Worm (Caenorhabditis elegans) whole organism, L4 larva: ENCODE measurements around the gene pdi-2.

Experiments
- Y5F2A.4 ChIP-seq: fragments of 200-800 bp; sonication (Bioruptor generic); optimal IDR thresholded peaks from 2 replicates; lab custom pipeline; 2018; ENCODE audit warnings: mild to moderate bottlenecking, missing genetic modification characterization, missing compliant biosample characterization
- Y75B8A.6 ChIP-seq: fragments of 200-800 bp; sonication (Bioruptor generic); IDR thresholded peaks from 2 replicates; pipeline ENCODE4 v1.3.6; 2022; ENCODE audit warnings: missing genetic modification reagents, missing genetic modification characterization, missing compliant biosample characterization
- aha-1 ChIP-seq: fragments of 150-350 bp; peaks from one replicate; lab custom pipeline; 2014; ENCODE audit warnings: missing biosample characterization, missing genetic modification characterization
- ceh-20 ChIP-seq: fragments of 200-800 bp; sonication (Bioruptor generic); IDR thresholded peaks from 2 replicates; pipeline ENCODE4 v1.3.6; 2022; ENCODE audit warnings: missing genetic modification reagents, missing genetic modification characterization, missing compliant biosample characterization
- ctbp-1 ChIP-seq: fragments of 200-800 bp; sonication (Bioruptor generic); IDR thresholded peaks from 2 replicates; pipeline ENCODE4 v1.3.6; 2022; ENCODE audit warnings: missing genetic modification reagents, missing genetic modification characterization, missing compliant biosample characterization
- daf-16 ChIP-seq, 3 experiments: sonication (generic microtip); optimal IDR thresholded peaks; 2 replicates each; lab custom pipeline; 2016 to 2017; ENCODE audit warnings: missing genetic modification characterization in 3 of 3, missing genetic modification reagents in 3 of 3, mild to moderate bottlenecking in 2 of 3, missing compliant biosample characterization in 2 of 3, missing biosample characterization in 1 of 3, moderate library complexity in 1 of 3
- daf-19 ChIP-seq: fragments of 200-800 bp; sonication (Bioruptor generic); conservative IDR thresholded peaks from 2 replicates; pipeline ENCODE4 v1.3.6; 2022; ENCODE audit warnings: missing genetic modification characterization, missing compliant biosample characterization
- daf-8 ChIP-seq: fragments of 200-800 bp; sonication (Bioruptor generic); IDR thresholded peaks from 2 replicates; pipeline ENCODE4 v1.3.6; 2022; ENCODE audit warnings: missing genetic modification characterization, missing compliant biosample characterization
- dmd-6 ChIP-seq: fragments of 200-800 bp; sonication (Bioruptor generic); IDR thresholded peaks from 2 replicates; pipeline ENCODE4 v1.3.6; 2022; ENCODE audit warnings: missing genetic modification reagents, missing genetic modification characterization, missing compliant biosample characterization
- dmd-8 ChIP-seq: fragments of 200-800 bp; sonication (Bioruptor generic); IDR thresholded peaks from 2 replicates; pipeline ENCODE4 v1.3.6; 2022; ENCODE audit warnings: missing genetic modification characterization, missing compliant biosample characterization
- dve-1 ChIP-seq: sonication (generic microtip); optimal IDR thresholded peaks from 2 replicates; lab custom pipeline; 2017; ENCODE audit warnings: antibody characterized with exemption, mild to moderate bottlenecking, missing genetic modification characterization, missing compliant biosample characterization; ENCODE audit not compliant: insufficient read depth
- fkh-10 ChIP-seq: fragments of 150-350 bp; optimal IDR thresholded peaks from 2 replicates; lab custom pipeline; 2014; ENCODE audit warnings: missing biosample characterization, missing genetic modification reagents, missing genetic modification characterization
- hif-1 ChIP-seq, 2 experiments: sonication (generic microtip); optimal IDR thresholded peaks; 2 replicates each; lab custom pipeline; 2016 to 2017; ENCODE audit warnings: missing compliant biosample characterization in 2 of 2, missing genetic modification characterization in 2 of 2, missing genetic modification reagents in 2 of 2, missing genotype in 2 of 2, mild to moderate bottlenecking in 1 of 2
- hlh-11 ChIP-seq: fragments of 200-800 bp; sonication (Bioruptor generic); optimal IDR thresholded peaks from 2 replicates; lab custom pipeline; 2018; ENCODE audit warnings: mild to moderate bottlenecking, missing genetic modification characterization, missing compliant biosample characterization
- hlh-30 ChIP-seq: sonication (generic microtip); optimal IDR thresholded peaks from 2 replicates; lab custom pipeline; 2017; ENCODE audit warnings: antibody characterized with exemption, mild to moderate bottlenecking, missing genetic modification characterization, missing compliant biosample characterization; ENCODE audit not compliant: insufficient read depth
- lin-38 ChIP-seq: fragments of 200-800 bp; sonication (Bioruptor generic); IDR thresholded peaks from 2 replicates; pipeline ENCODE4 v1.3.6; 2022; ENCODE audit warnings: missing genetic modification reagents, missing genetic modification characterization, missing compliant biosample characterization
- lsy-2 ChIP-seq, 2 experiments: fragments of 150-350 bp in 1 of 2; sonication (generic microtip) in 1 of 2; optimal IDR thresholded peaks; 2 replicates each; lab custom pipeline; 2014 to 2017; ENCODE audit warnings: missing biosample characterization in 2 of 2, missing genetic modification characterization in 2 of 2
- mdl-1 ChIP-seq, 2 experiments: fragments of 150-350 bp in 1 of 2; sonication (generic microtip) in 1 of 2; optimal IDR thresholded peaks; 2 replicates each; lab custom pipeline; 2014 to 2017; ENCODE audit warnings: missing biosample characterization in 2 of 2, missing genetic modification characterization in 2 of 2
- mdt-29 ChIP-seq: fragments of 200-800 bp; sonication (Bioruptor generic); IDR thresholded peaks from 2 replicates; pipeline ENCODE4 v1.3.6; 2022; ENCODE audit warnings: missing genetic modification reagents, missing genetic modification characterization, missing compliant biosample characterization
- mep-1 ChIP-seq: fragments of 150-350 bp; sonication (generic microtip); optimal IDR thresholded peaks from 3 replicates; lab custom pipeline; 2014; ENCODE audit warnings: missing biosample characterization, missing genetic modification characterization
- mes-2 ChIP-seq: sonication (generic microtip); optimal IDR thresholded peaks from 2 replicates; lab custom pipeline; 2016; ENCODE audit warnings: missing genotype, mild to moderate bottlenecking, missing genetic modification characterization, missing compliant biosample characterization; ENCODE audit not compliant: poor library complexity, severe bottlenecking
- mxl-3 ChIP-seq: fragments of 200-800 bp; sonication (Bioruptor generic); optimal IDR thresholded peaks from 2 replicates; lab custom pipeline; 2018; ENCODE audit warnings: mild to moderate bottlenecking, missing genetic modification characterization, missing compliant biosample characterization
- nhr-237 ChIP-seq: sonication (generic microtip); optimal IDR thresholded peaks from 2 replicates; lab custom pipeline; 2017; ENCODE audit warnings: missing biosample characterization, missing genetic modification characterization
- nhr-28 ChIP-seq: fragments of 150-350 bp; optimal IDR thresholded peaks from 2 replicates; lab custom pipeline; 2014; ENCODE audit warnings: missing biosample characterization, missing genetic modification characterization
- nhr-6 ChIP-seq: fragments of 150-350 bp; optimal IDR thresholded peaks from 2 replicates; lab custom pipeline; 2014; ENCODE audit warnings: missing biosample characterization, missing genetic modification characterization
- nhr-76 ChIP-seq: fragments of 150-350 bp; optimal IDR thresholded peaks from 2 replicates; lab custom pipeline; 2014; ENCODE audit warnings: missing biosample characterization, missing genetic modification characterization
- pha-4 ChIP-seq, 2 experiments: fragments of 150-350 bp in 1 of 2; fragments of 200-800 bp in 1 of 2; sonication (Bioruptor generic) in 1 of 2; IDR thresholded peaks in 1 of 2; optimal IDR thresholded peaks in 1 of 2; 2 replicates each; pipeline versions ENCODE4 v1.3.6 to Lab custom; 2014 to 2022; ENCODE audit warnings: missing genetic modification characterization in 2 of 2, missing genetic modification reagents in 2 of 2, missing biosample characterization in 1 of 2, missing compliant biosample characterization in 1 of 2
- php-3 ChIP-seq: fragments of 200-800 bp; sonication (Bioruptor generic); IDR thresholded peaks from 2 replicates; pipeline ENCODE4 v1.3.6; 2022; ENCODE audit warnings: missing genetic modification reagents, missing genetic modification characterization, missing compliant biosample characterization
- pqm-1 ChIP-seq: sonication (generic microtip); optimal IDR thresholded peaks from 2 replicates; lab custom pipeline; 2017; ENCODE audit warnings: missing biosample characterization, missing genetic modification characterization
- saeg-2 ChIP-seq: fragments of 200-800 bp; sonication (Bioruptor generic); IDR thresholded peaks from 2 replicates; pipeline ENCODE4 v1.3.6; 2022; ENCODE audit warnings: missing genetic modification reagents, missing genetic modification characterization, missing compliant biosample characterization
- unc-39 ChIP-seq: sonication (generic microtip); optimal IDR thresholded peaks from 2 replicates; lab custom pipeline; 2017; ENCODE audit warnings: missing biosample characterization, missing genetic modification characterization
- unc-62 ChIP-seq, 3 experiments: fragments of 150-350 bp in 1 of 3; sonication (generic microtip); optimal IDR thresholded peaks in 2 of 3; peaks in 1 of 3; 1 replicate in 1 of 3; 2 replicates in 2 of 3; lab custom pipeline; 2014 to 2017; ENCODE audit warnings: missing biosample characterization in 3 of 3, missing genetic modification characterization in 3 of 3, missing genetic modification reagents in 3 of 3, missing genotype in 1 of 3
- vab-7 ChIP-seq: fragments of 200-800 bp; sonication (Bioruptor generic); IDR thresholded peaks from 2 replicates; pipeline ENCODE4 v1.3.6; 2022; ENCODE audit warnings: missing genetic modification reagents, missing genetic modification characterization, missing compliant biosample characterization
- zfp-3 ChIP-seq: fragments of 200-800 bp; sonication (Bioruptor generic); conservative IDR thresholded peaks from 2 replicates; pipeline ENCODE4 v1.3.6; 2022; ENCODE audit warnings: missing genetic modification reagents, missing genetic modification characterization, missing compliant biosample characterization
- zip-11 ChIP-seq: fragments of 200-800 bp; sonication (Bioruptor generic); IDR thresholded peaks from 2 replicates; pipeline ENCODE4 v1.3.6; 2022; ENCODE audit warnings: missing genetic modification characterization, missing compliant biosample characterization

Gene pdi-2

ce11 chrX:4500499-4500898, 23.5 kb upstream of the pdi-2 start:
- TF ChIP-seq aha-1 (tag; lab: Kevin White, UChicago): peak; percentile 92
- no peak for TF ChIP-seq vab-7 (GFP tag; lab: Robert Waterston, UW)

- TF ChIP-seq php-3 (GFP tag; lab: Robert Waterston, UW): peak; percentile 79
- TF ChIP-seq zfp-3: no peak
- TF ChIP-seq Y5F2A.4 (GFP tag; lab: Kevin White, UChicago): no peak
- no peak for TF ChIP-seq Y75B8A.6 (GFP tag; lab: Robert Waterston, UW)
- no peak for TF ChIP-seq mdt-29 (GFP tag; lab: Robert Waterston, UW)
- no peak for TF ChIP-seq saeg-2 (GFP tag; lab: Robert Waterston, UW)
- peak; percentile 28 for TF ChIP-seq nhr-28
- TF ChIP-seq pqm-1: peak; percentile 72
- TF ChIP-seq ctbp-1 (GFP tag; lab: Robert Waterston, UW): no peak
- TF ChIP-seq hlh-30: no peak
- no peak for TF ChIP-seq daf-16 (GFP tag; optimal IDR thresholded peaks at IDR 0.05; lab: Kevin White, UChicago)
- TF ChIP-seq daf-16 (tag; optimal IDR thresholded peaks at IDR 0.05; lab: Kevin White, UChicago): peak; percentile 58
- TF ChIP-seq lin-38 (GFP tag; lab: Robert Waterston, UW): no peak
- no peak for TF ChIP-seq fkh-10
- TF ChIP-seq dve-1 (tag; lab: Kevin White, UChicago): peak; percentile 0
- TF ChIP-seq nhr-76 (tag; lab: Kevin White, UChicago): no peak
- TF ChIP-seq zip-11 (GFP tag; lab: Robert Waterston, UW): no peak
- TF ChIP-seq unc-39: no peak
- TF ChIP-seq mdl-1 (tag; optimal IDR thresholded peaks at IDR 0.05; lab: Kevin White, UChicago): no peak
Measured at ce11 chrX:4502039-4502438, 21.9 kb upstream of the pdi-2 start.

DNA sequence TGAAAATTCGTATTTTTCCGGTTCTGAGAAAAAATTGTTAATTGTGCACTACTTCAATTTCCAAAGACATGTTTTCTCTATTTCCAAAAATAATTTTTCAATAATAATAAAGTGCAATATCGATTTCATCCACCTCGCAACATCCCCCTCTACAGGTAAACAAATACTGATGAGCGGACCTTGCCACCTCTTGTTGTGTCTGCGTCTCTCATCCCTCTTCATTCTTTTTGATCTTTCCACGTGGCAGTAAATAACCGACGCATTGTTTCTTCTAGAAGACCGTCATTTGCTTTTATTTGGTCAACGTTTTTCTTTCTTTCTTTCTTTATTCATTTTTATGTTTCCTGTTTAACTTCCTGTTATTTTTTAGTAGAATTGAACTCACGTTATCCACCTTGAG, 20.7 kb upstream of the pdi-2 start:
- TF ChIP-seq unc-62 (GFP tag; optimal IDR thresholded peaks at IDR 0.05 in 1 of 2; lab: Kevin White, UChicago) (peak in 1 of 2 experiments; percentile 65), unc-62 (tag; optimal IDR thresholded peaks at IDR 0.05; lab: Kevin White, UChicago) (no peak), nhr-237 (tag; lab: Kevin White, UChicago) (no peak), lsy-2 (tag; optimal IDR thresholded peaks at IDR 0.05; lab: Kevin White, UChicago) (peak in 1 of 2 experiments; percentile 2), daf-16 (GFP tag; optimal IDR thresholded peaks at IDR 0.05; lab: Kevin White, UChicago) (peak in 1 of 2 experiments; percentile 84), daf-16 (tag; optimal IDR thresholded peaks at IDR 0.05; lab: Kevin White, UChicago) (no peak)

DNA sequence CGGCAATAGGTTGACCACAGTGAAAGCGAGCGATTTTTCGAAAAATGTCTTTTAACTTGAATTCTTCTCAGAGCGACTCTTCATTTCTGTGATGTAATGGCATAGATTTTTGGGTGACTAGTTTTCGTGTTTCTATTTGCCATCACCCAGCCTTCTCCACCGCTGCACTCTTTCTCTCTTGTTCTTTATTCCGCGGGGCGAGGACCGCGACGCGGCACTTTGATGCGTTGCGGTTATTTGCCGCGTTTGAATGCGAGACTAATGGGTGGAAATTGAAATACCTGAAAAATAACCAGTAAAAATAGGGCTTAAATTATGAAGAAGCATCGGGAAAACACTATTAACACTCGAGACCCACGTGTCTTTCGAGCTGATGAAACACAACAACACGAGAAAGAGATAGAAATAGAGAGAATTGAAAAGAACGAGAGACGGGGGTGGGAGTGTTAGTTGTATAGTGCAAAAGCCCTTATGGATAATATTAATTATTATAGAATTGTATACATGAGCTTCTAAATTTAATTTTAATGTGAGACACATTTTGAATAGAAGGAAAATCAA, 19.8 kb upstream of the pdi-2 start, which contains the start of gene dgk-2:
Gene dgk-2 (minus strand): TSS at position 281 of the 561 bp plus-strand sequence.
- TF ChIP-seq hif-1 (tag; optimal IDR thresholded peaks at IDR 0.05; lab: Kevin White, UChicago) (peak in 1 of 2 experiments; percentile 3), nhr-6 (tag; lab: Kevin White, UChicago) (no peak), daf-19 (GFP tag; lab: Robert Waterston, UW) (0 out of 2 replicates have a peak, but pooled peaks have one; percentile 20), ceh-20 (GFP tag; lab: Robert Waterston, UW) (no peak), nhr-28 (peak; percentile 22), hlh-11 (tag; lab: Kevin White, UChicago) (peak; percentile 52), pha-4 (GFP tag; IDR thresholded peaks at IDR 0.05; lab: Robert Waterston, UW) (no peak), pha-4 (tag; optimal IDR thresholded peaks at IDR 0.05; lab: Kevin White, UChicago) (no peak), mdl-1 (tag; optimal IDR thresholded peaks at IDR 0.05; lab: Kevin White, UChicago) (peak; percentile 33 to 83), dmd-6 (GFP tag; lab: Robert Waterston, UW) (peak; percentile 25; the same call in 1 of the 2 replicates), mep-1 (tag; lab: Kevin White, UChicago) (peak; percentile 15), dmd-8 (GFP tag; lab: Robert Waterston, UW) (no peak), daf-16 (GFP tag; optimal IDR thresholded peaks at IDR 0.05; lab: Kevin White, UChicago) (no peak), daf-16 (tag; optimal IDR thresholded peaks at IDR 0.05; lab: Kevin White, UChicago) (peak; percentile 52), mxl-3 (GFP tag; lab: Kevin White, UChicago) (peak; percentile 88), mes-2 (tag; lab: Kevin White, UChicago) (no peak), hlh-30 (peak; percentile 80), daf-8 (GFP tag; lab: Robert Waterston, UW) (no peak), unc-62 (GFP tag; optimal IDR thresholded peaks at IDR 0.05 in 1 of 2; lab: Kevin White, UChicago) (peak in 1 of 2 experiments; percentile 93), unc-62 (tag; optimal IDR thresholded peaks at IDR 0.05; lab: Kevin White, UChicago) (no peak)
